Worm (Caenorhabditis elegans) whole organism, L1 larva: ENCODE results near the gene tbc-7.
A peak's percentile ranks its signal among the peaks of the same experiment; 100 is the strongest.

Experiments
- C16A3.4 ChIP-seq: fragments of 150-350 bp; optimal IDR thresholded peaks from 2 replicates; lab custom pipeline; 2014; ENCODE audit warnings: missing biosample characterization, missing genetic modification characterization
- ama-1 ChIP-seq: fragments of 150-350 bp; optimal IDR thresholded peaks from 2 replicates; lab custom pipeline; 2014
- ets-5 ChIP-seq: fragments of 200-800 bp; sonication (Bioruptor generic); IDR thresholded peaks from 2 replicates; pipeline ENCODE4 v1.3.6; 2022; ENCODE audit warnings: missing genetic modification characterization, missing compliant biosample characterization
- fos-1 ChIP-seq: fragments of 150-350 bp; optimal IDR thresholded peaks from 2 replicates; lab custom pipeline; 2014; ENCODE audit warnings: missing biosample characterization, missing genetic modification characterization
- jun-1 ChIP-seq: fragments of 150-350 bp; optimal IDR thresholded peaks from 2 replicates; lab custom pipeline; 2014; ENCODE audit warnings: missing biosample characterization, missing genetic modification reagents, missing genetic modification characterization
- lin-39 ChIP-seq: fragments of 150-350 bp; optimal IDR thresholded peaks from 2 replicates; lab custom pipeline; 2014; ENCODE audit warnings: missing biosample characterization, missing genetic modification reagents, missing genetic modification characterization
- nhr-11 ChIP-seq: fragments of 150-350 bp; optimal IDR thresholded peaks from 2 replicates; lab custom pipeline; 2014; ENCODE audit warnings: missing biosample characterization, missing genetic modification characterization
- nhr-237 ChIP-seq: fragments of 150-350 bp; optimal IDR thresholded peaks from 2 replicates; lab custom pipeline; 2014; ENCODE audit warnings: missing biosample characterization, missing genetic modification characterization
- nhr-90 ChIP-seq: sonication (generic microtip); optimal IDR thresholded peaks from 2 replicates; lab custom pipeline; 2016; ENCODE audit warnings: mild to moderate bottlenecking, missing genetic modification characterization, missing compliant biosample characterization; ENCODE audit not compliant: poor library complexity
- pqm-1 ChIP-seq: sonication (generic microtip); optimal IDR thresholded peaks from 3 replicates; lab custom pipeline; 2017; ENCODE audit warnings: missing biosample characterization, missing genetic modification characterization
- vab-15 ChIP-seq: sonication (generic microtip); optimal IDR thresholded peaks from 2 replicates; lab custom pipeline; 2017; ENCODE audit warnings: missing genotype, mild to moderate bottlenecking, missing genetic modification characterization, missing compliant biosample characterization

DNA sequence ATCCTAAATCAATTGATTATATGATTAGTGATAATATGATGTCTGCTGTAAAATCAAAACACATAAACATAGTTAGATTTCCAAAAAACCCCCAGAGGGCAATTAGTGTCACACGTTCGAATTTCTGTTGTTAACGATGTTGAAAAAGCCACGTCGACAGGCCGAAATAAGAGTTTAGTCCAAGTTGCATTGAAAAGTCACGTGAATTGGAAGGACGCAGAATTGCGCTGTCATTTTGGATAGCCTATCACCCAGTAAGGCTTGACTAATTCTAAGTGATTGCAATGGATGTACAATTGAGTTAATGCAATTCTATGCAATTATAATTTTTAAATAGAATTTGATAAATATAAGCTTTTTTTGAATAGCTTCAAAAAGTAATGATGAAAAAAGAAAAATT is 1.5 kb downstream of the tbc-7 start:
- TF ChIP-seq nhr-90 (tag; lab: Kevin White, UChicago) = peak; percentile 9
- TF ChIP-seq lin-39 = no peak
- TF ChIP-seq fos-1 (tag; lab: Kevin White, UChicago) = no peak
- TF ChIP-seq jun-1 (tag; lab: Kevin White, UChicago) = no peak
- TF ChIP-seq ama-1 (lab: Kevin White, UChicago) = no peak
- no peak for TF ChIP-seq pqm-1 (tag; lab: Kevin White, UChicago)
- no peak for TF ChIP-seq C16A3.4 (tag; lab: Kevin White, UChicago)
- no peak for TF ChIP-seq nhr-11 (tag; lab: Kevin White, UChicago)
- no peak for TF ChIP-seq ets-5 (GFP tag; lab: Robert Waterston, UW)
- no peak for TF ChIP-seq nhr-237
- no peak for TF ChIP-seq vab-15 (tag; lab: Kevin White, UChicago)
